Fruit fly (Drosophila melanogaster): ENCODE data around the gene Ir7b.

The Ir7b gene

DNA sequence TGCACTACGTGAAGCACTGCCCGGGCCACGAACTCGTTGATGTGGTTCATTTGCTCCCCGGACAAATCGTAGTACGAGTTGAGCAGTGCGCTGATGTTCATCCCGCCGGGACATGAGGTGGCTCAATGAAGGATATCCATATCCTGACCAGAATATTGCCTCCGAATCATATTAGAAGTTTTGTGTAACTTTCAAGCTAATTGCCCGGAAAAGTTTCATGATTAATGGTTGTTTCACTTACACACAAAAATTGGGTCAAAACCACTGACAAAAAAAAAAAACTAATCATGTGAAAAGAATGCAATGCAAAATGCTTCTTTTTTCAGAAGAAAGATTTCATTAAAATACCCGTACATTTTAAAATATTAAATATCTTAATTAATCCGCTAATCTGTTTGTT lies 14.8 kb upstream of the Ir7b start, which contains the start of gene Ir7e:
Gene Ir7e (minus strand): TSS at position 101 of the 400 bp plus-strand sequence.
- TF ChIP-seq CG8478 (optimal IDR thresholded peaks at IDR 0.05) = no peak
- TF ChIP-seq CTCF (optimal IDR thresholded peaks at IDR 0.05) = no peak

DNA sequence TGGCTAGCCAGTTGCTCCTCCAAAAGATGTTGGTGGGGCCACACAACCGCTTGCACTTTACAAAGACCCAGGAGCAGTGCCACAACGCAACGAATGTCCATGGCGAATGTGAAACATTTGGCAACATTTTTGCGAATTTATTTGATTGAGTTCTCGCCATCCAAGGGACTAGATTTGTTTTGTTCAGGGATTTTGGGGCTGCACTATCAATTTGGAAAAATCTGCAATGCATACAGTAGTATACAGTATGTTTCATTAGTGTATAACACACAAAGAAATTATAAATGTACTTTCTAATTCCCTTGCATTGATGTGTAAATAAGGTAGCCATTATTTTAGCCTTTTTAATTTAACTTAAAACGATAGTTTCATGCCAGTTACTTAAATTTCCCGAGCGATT lies 12.0 kb upstream of the Ir7b start, which contains the start of gene Ir7d:
Gene Ir7d (minus strand): TSS at position 101 of the 400 bp plus-strand sequence.
- TF ChIP-seq CTCF (optimal IDR thresholded peaks at IDR 0.05) = no peak
- no peak for TF ChIP-seq CG8478 (optimal IDR thresholded peaks at IDR 0.05)

DNA sequence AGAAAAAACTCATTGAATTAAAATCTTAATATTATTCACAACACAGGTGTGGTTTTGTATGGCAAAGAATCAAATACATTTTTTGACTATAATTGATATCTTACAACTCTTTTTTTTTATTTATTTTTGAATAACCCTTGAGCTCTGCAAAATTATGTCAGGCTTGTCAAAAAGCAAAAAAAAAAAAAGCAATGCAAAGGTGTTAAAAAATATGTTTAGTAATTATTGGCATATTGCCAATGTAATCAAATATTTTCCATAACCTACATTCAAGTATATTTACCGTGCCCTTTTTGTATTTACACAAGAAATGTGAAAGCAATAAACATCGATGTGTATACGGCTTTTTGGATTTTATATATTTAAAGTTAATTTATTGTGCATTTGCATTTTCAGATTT lies 7.3 kb upstream of the Ir7b start, which contains the start of gene Ir7c:
Gene Ir7c (plus strand): TSS at position 301 of the 400 bp plus-strand sequence.
- TF ChIP-seq CG8478 (optimal IDR thresholded peaks at IDR 0.05) (no peak), CTCF (optimal IDR thresholded peaks at IDR 0.05) (no peak)

DNA sequence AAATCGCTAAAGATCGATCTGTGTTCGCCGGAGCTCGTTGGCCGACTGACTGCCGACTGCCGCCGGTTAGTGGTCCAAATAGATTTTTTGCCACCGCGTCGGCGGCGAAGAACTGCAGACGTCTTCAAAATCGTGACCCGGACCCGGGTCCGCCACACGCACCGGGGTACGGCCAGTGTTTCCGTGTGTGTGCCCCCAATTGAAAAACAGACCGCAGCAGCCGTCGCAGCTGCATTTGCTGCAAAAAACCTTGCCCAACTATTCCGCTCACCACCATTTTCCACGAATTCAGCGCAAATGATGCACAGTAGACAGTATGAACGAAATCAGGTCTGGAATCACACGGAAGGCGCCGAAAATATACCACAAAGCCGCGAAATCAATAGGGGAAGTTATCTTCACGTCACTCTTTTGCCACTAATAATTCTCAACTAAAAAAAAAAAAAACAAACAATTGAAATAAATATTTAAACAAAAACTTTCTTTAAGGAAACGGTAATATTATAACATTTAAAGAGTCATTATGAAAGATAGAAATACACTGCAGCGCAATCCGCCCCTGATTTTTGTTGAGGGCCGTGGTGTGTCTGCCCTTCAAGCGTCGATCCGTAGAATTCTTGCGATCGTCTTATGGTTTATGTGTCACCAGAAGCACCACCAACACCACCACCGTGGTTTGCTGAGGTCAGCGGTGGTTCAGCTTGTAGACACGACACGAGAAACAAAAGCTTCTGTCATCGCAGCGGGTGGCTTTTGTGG lies 6.6 kb upstream of the Ir7b start, which contains the start of gene dec:
Gene dec (minus strand): TSS at position 51 of the 759 bp plus-strand sequence.
- TF ChIP-seq CTCF (optimal IDR thresholded peaks at IDR 0.05) (no peak), CG8478 (optimal IDR thresholded peaks at IDR 0.05) (no peak)

DNA sequence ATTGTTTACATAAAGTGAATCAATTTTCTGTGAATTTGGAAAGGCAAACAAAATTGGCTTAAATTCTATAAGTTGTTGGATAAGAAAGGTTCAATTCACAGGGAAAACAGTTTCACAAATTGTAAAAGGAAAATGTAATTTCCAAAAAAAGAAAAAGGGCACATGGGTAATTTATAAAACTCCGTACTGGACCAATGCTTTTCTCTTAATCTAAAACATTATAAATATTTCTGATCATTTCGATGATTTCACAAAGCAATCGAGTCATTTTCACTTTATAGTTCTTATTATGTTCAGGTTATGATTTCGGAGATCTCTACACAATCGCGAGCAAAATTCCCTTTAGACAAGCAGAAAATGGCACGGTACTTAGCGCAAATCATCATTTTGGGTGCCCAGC lies 8.9 kb downstream of the Ir7b start, which contains the start of gene CG1409:
Gene CG1409 (plus strand): TSS at position 301 of the 400 bp plus-strand sequence.
- TF ChIP-seq CG8478 (optimal IDR thresholded peaks at IDR 0.05) (no peak), CTCF (optimal IDR thresholded peaks at IDR 0.05) (no peak)

DNA sequence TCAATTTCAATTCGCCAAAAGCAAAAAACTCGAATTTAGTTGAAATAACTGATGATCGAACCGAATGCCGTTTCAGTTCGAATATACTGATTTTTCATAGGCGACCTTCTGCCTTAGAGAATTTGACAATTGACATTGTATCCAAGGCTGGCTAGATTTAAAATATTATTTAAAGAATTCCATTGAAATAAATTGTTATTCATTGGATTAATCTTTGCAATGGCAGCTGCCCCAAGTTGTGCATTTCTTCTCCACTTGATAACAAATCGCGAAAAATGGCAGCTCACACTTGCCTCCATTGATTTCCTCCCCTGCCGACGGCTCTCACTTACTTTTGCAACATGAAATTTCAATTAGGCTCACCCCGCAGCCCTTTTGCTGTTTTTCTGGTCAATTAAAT lies 12.6 kb downstream of the Ir7b start, which contains the start of gene CG10920:
Gene CG10920 (minus strand): TSS at position 101 of the 400 bp plus-strand sequence.
- TF ChIP-seq CG8478 (optimal IDR thresholded peaks at IDR 0.05) (no peak), CTCF (optimal IDR thresholded peaks at IDR 0.05) (no peak)

DNA sequence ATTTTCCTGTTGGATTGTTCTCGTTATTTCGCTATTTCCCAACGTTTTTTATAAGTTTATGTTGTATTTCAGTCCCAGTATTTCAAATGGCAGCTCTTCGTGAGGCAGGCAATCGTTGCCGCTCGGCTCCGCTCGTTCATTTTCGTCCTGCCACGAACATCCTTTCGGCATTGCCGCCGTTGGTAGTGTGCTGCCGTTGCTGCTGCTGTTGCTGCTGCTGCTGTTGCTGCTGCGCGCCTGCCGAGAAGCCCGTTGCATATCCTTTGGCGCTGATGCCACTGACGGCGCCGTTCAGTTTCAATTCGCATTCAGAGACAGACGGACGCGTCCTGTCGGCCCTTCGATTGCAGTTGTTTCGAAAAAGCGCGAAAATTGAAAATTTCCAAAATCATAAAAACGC lies 40.9 kb downstream of the Ir7b start, which contains the start of gene CARPA:
Gene CARPA (plus strand): TSS at position 301 of the 400 bp plus-strand sequence.
- no peak for TF ChIP-seq CG8478 (optimal IDR thresholded peaks at IDR 0.05)
- no peak for TF ChIP-seq CTCF (optimal IDR thresholded peaks at IDR 0.05)

DNA sequence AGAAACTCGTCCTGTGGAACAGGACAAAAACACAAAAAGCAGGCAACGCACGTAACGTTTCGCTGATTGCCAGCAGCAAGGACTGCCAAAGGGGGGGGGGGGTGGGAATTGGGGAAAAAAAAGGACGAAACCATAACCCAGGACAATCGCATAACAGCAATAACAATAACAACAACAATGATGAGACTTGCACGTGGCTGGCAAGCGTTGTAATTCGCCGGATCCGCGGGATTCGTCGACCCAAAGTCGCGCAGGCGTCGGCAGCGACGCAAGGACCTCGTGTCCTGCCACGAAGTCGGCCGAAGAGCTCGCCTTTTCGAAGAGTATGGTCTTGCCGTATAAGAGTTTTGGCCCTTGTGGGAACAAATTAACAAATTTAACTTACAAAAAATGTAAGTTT lies 41.5 kb downstream of the Ir7b start:
- TF ChIP-seq CG8478 (optimal IDR thresholded peaks at IDR 0.05) (no peak), CTCF (optimal IDR thresholded peaks at IDR 0.05) (no peak)

DNA sequence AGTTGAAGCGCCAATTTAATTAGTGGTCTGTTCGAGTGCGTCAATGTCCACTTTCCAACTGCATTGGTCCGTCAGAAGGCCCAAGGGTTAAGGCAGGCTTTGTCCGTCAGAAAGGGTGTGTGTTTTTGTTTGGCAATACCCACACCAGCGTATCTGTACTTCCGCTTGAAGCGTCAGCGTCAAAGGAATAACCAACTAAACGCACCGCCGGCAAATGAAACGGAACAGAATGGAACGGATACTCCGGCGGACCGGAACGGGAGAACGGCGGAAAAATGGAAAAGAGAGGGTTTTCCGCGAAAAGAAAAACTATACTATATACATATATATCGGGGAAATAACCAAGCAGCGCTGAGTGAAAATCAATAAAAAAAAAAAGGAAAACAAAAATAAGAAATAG lies 43.9 kb downstream of the Ir7b start:
- TF ChIP-seq CTCF (optimal IDR thresholded peaks at IDR 0.05) (no peak), CG8478 (optimal IDR thresholded peaks at IDR 0.05) (no peak)

Measured in S2 (cell line).